Fruit fly (Drosophila melanogaster): ENCODE results near the gene sNPF.
A peak's percentile ranks its signal among the peaks of the same experiment; 100 is the strongest.

sNPF gene

DNA sequence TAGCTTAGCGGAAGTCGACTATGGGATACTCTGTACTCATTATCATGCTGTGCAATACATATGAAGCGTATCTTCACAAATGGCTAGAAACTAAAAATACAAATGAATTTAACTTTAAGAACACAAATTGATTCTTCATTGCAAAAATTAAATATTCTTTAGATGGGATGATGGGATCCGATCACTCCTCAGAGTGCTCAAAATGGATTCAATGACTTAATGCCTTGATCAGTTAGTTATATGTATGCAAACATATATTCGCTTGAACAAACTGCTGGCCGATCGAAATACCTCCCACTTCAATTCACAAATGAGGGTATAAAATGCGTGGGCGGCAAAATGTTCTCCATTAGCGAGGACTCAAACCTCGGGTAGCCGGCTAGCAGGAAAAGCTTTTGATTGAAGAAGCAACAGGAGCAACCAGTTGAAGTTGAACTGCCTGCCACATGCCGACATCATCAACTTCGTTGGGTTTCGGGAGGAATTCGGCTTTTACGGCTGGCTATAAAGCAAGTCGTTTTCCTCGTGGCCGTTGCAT is at the start of gene sNPF (continued):
- TF ChIP-seq Hsf (GFP tag; optimal IDR thresholded peaks at IDR 0.05) = peak; percentile 68
- peak; percentile 25 for TF ChIP-seq slou (GFP tag; optimal IDR thresholded peaks at IDR 0.05)
- TF ChIP-seq shn (GFP tag; optimal IDR thresholded peaks at IDR 0.05) = peak; percentile 57
- peak; percentile 71 for TF ChIP-seq CHES-1-like (GFP tag; optimal IDR thresholded peaks at IDR 0.05)
- peak; percentile 83 for TF ChIP-seq CG18599 (GFP tag; optimal IDR thresholded peaks at IDR 0.05)
- peak; percentile 58 for TF ChIP-seq tx (GFP tag; optimal IDR thresholded peaks at IDR 0.05)
- peak; percentile 16 for TF ChIP-seq fd3F (GFP tag; optimal IDR thresholded peaks at IDR 0.05)
- peak; percentile 37 for TF ChIP-seq CG15011 (GFP tag; optimal IDR thresholded peaks at IDR 0.05)
- peak; percentile 55 for TF ChIP-seq D19B (GFP tag; optimal IDR thresholded peaks at IDR 0.05)
- peak; percentile 74 for TF ChIP-seq Fer1 (GFP tag; optimal IDR thresholded peaks at IDR 0.05)
- no peak for TF ChIP-seq Doc2 (GFP tag; IDR thresholded peaks at IDR 0.05)
- TF ChIP-seq CG10959 (GFP tag; IDR thresholded peaks at IDR 0.05) = no peak
- peak; percentile 49 for TF ChIP-seq CG9609 (GFP tag; optimal IDR thresholded peaks at IDR 0.05)
- no peak for TF ChIP-seq Adf1 (GFP tag; IDR thresholded peaks at IDR 0.05)
- no peak for TF ChIP-seq gt (GFP tag; IDR thresholded peaks at IDR 0.05)
- TF ChIP-seq CG4328 (GFP tag; optimal IDR thresholded peaks at IDR 0.05) = no peak
- no peak for TF ChIP-seq rib (GFP tag; IDR thresholded peaks at IDR 0.05)
- TF ChIP-seq Meics (GFP tag; optimal IDR thresholded peaks at IDR 0.05) = peak; percentile 67
- TF ChIP-seq CkIIα-i1 (GFP tag; IDR thresholded peaks at IDR 0.05) = no peak
- TF ChIP-seq D19A (tag; optimal IDR thresholded peaks at IDR 0.05) = peak; percentile 77
- peak; percentile 68 for TF ChIP-seq gem (tag; optimal IDR thresholded peaks at IDR 0.05)
- peak; percentile 55; the same call in 1 of the 3 replicates for TF ChIP-seq sr (GFP tag; IDR thresholded peaks at IDR 0.05)
- TF ChIP-seq CG12155 (GFP tag; optimal IDR thresholded peaks at IDR 0.05) = peak; percentile 46
- TF ChIP-seq zen2 (GFP tag; IDR thresholded peaks at IDR 0.05; ENCODE audit: partially characterized antibody) = no peak
- TF ChIP-seq CG10462 (GFP tag; optimal IDR thresholded peaks at IDR 0.05) = no peak
- peak; percentile 28 for TF ChIP-seq CG34376 (GFP tag; optimal IDR thresholded peaks at IDR 0.05)
- no peak for TF ChIP-seq Max (GFP tag; optimal IDR thresholded peaks at IDR 0.05)
- TF ChIP-seq slbo (GFP tag; IDR thresholded peaks at IDR 0.05) = peak; percentile 75
- TF ChIP-seq mld (GFP tag; IDR thresholded peaks at IDR 0.05; ENCODE audit: partially characterized antibody) = no peak
- TF ChIP-seq gfzf (GFP tag; optimal IDR thresholded peaks at IDR 0.05) = no peak
- TF ChIP-seq Vsx1 (GFP tag; optimal IDR thresholded peaks at IDR 0.05) = peak; percentile 12
- TF ChIP-seq gsb-n (tag; optimal IDR thresholded peaks at IDR 0.05) = no peak
- no peak for TF ChIP-seq dan (GFP tag; IDR thresholded peaks at IDR 0.05)
- TF ChIP-seq sug (tag; optimal IDR thresholded peaks at IDR 0.05) = peak; percentile 49
- TF ChIP-seq CG4820 (GFP tag; optimal IDR thresholded peaks at IDR 0.05) = no peak
- peak; percentile 55 for TF ChIP-seq bcd (GFP tag; optimal IDR thresholded peaks at IDR 0.05)
- peak; percentile 45 for TF ChIP-seq jumu (GFP tag; optimal IDR thresholded peaks at IDR 0.05)
- peak; percentile 71 for TF ChIP-seq CG7839 (tag; optimal IDR thresholded peaks at IDR 0.05)
- TF ChIP-seq CG9727 (GFP tag; optimal IDR thresholded peaks at IDR 0.05) = peak; percentile 72
- peak; percentile 58 for TF ChIP-seq zfh2 (GFP tag; optimal IDR thresholded peaks at IDR 0.05)
- peak; percentile 40 for TF ChIP-seq CG12104 (GFP tag; optimal IDR thresholded peaks at IDR 0.05)
- TF ChIP-seq CG14441 (GFP tag; IDR thresholded peaks at IDR 0.05) = no peak
- no peak for TF ChIP-seq CG1024 (GFP tag; IDR thresholded peaks at IDR 0.05)
- no peak for TF ChIP-seq amos (GFP tag; IDR thresholded peaks at IDR 0.05; ENCODE audit: partially characterized antibody)
- TF ChIP-seq ERR (GFP tag; optimal IDR thresholded peaks at IDR 0.05) = peak; percentile 52
- peak; percentile 69 for TF ChIP-seq CoRest (tag; optimal IDR thresholded peaks at IDR 0.05)
- peak; percentile 55 for TF ChIP-seq bab2 (GFP tag; optimal IDR thresholded peaks at IDR 0.05)
- TF ChIP-seq CG3995 (GFP tag; optimal IDR thresholded peaks at IDR 0.05) = no peak
- peak; percentile 15 for TF ChIP-seq CG12942 (GFP tag; optimal IDR thresholded peaks at IDR 0.05)
- peak; percentile 69 for TF ChIP-seq dysf (GFP tag; IDR thresholded peaks at IDR 0.05)
- peak; percentile 8 for TF ChIP-seq B-H2 (GFP tag; optimal IDR thresholded peaks at IDR 0.05)

All from whole organism, embryonic.